Worm (Caenorhabditis elegans) whole organism, early embryonic: ENCODE results near the gene sam-10.
"Not testable (repeated sequence)": the region's sequence is repeated elsewhere in the genome, so short reads cannot be mapped to it uniquely, and the experiment has no call there.

Source experiments
- B0310.2 ChIP-seq: sonication (generic microtip); optimal IDR thresholded peaks from 2 replicates; lab custom pipeline; 2016; ENCODE audit warnings: mild to moderate bottlenecking, missing genetic modification characterization, missing compliant biosample characterization
- F13C5.2 ChIP-seq: sonication (generic microtip); optimal IDR thresholded peaks from 2 replicates; lab custom pipeline; 2017; ENCODE audit warnings: mild to moderate bottlenecking, missing genetic modification characterization, inconsistent platforms, missing compliant biosample characterization
- aly-1 ChIP-seq: sonication (generic microtip); optimal IDR thresholded peaks from 2 replicates; lab custom pipeline; 2016; ENCODE audit warnings: missing genetic modification characterization, missing compliant biosample characterization
- ama-1 ChIP-seq: fragments of 150-350 bp; optimal IDR thresholded peaks from 2 replicates; lab custom pipeline; 2014
- ceh-13 ChIP-seq: fragments of 200-800 bp; sonication (Bioruptor generic); optimal IDR thresholded peaks from 2 replicates; lab custom pipeline; 2018; ENCODE audit warnings: mild to moderate bottlenecking, missing genetic modification characterization, missing compliant biosample characterization
- ceh-36 ChIP-seq: sonication (generic microtip); optimal IDR thresholded peaks from 2 replicates; lab custom pipeline; 2016; ENCODE audit warnings: missing genetic modification characterization, inconsistent platforms, missing compliant biosample characterization
- ets-7 ChIP-seq: sonication (generic microtip); optimal IDR thresholded peaks from 2 replicates; lab custom pipeline; 2016; ENCODE audit warnings: missing genotype, missing genetic modification characterization, missing compliant biosample characterization
- flt-1 ChIP-seq: fragments of 200-800 bp; sonication (Bioruptor generic); IDR thresholded peaks from 2 replicates; pipeline ENCODE4 v1.3.6; 2022; ENCODE audit warnings: missing genetic modification characterization, missing compliant biosample characterization
- hmbx-1 ChIP-seq: sonication (generic microtip); optimal IDR thresholded peaks from 2 replicates; lab custom pipeline; 2016; ENCODE audit warnings: mild to moderate bottlenecking, missing genetic modification characterization, missing compliant biosample characterization
- hmg-4 ChIP-seq: fragments of 200-800 bp; sonication (Bioruptor generic); optimal IDR thresholded peaks from 2 replicates; lab custom pipeline; 2018; ENCODE audit warnings: mild to moderate bottlenecking, missing genetic modification characterization, missing compliant biosample characterization
- hnd-1 ChIP-seq: sonication (generic microtip); optimal IDR thresholded peaks from 2 replicates; lab custom pipeline; 2016; ENCODE audit warnings: missing genetic modification characterization, missing compliant biosample characterization
- pes-1 ChIP-seq: fragments of 200-800 bp; sonication (Bioruptor generic); IDR thresholded peaks from 2 replicates; pipeline ENCODE4 v1.3.6; 2022; ENCODE audit warnings: missing genetic modification reagents, missing genetic modification characterization, missing compliant biosample characterization
- scrt-1 ChIP-seq: fragments of 200-800 bp; sonication (Bioruptor generic); IDR thresholded peaks from 2 replicates; pipeline ENCODE4 v1.3.6; 2022; ENCODE audit warnings: missing genetic modification characterization, missing compliant biosample characterization
- sea-1 ChIP-seq: fragments of 200-800 bp; sonication (Bioruptor generic); conservative IDR thresholded peaks from 2 replicates; pipeline ENCODE4 v1.3.6; 2022; ENCODE audit warnings: missing genetic modification characterization, missing compliant biosample characterization
- tbx-11 ChIP-seq: fragments of 200-800 bp; sonication (Bioruptor generic); IDR thresholded peaks from 2 replicates; pipeline ENCODE4 v1.3.6; 2022; ENCODE audit warnings: missing genetic modification characterization, missing compliant biosample characterization
- tbx-37 ChIP-seq: fragments of 200-800 bp; sonication (Bioruptor generic); conservative IDR thresholded peaks from 2 replicates; pipeline ENCODE4 v1.3.6; 2022; ENCODE audit warnings: missing genetic modification reagents, missing genetic modification characterization, missing compliant biosample characterization
- tra-4 ChIP-seq: sonication (generic microtip); optimal IDR thresholded peaks from 2 replicates; lab custom pipeline; 2017; ENCODE audit warnings: missing genetic modification characterization, missing compliant biosample characterization

sam-10 gene

DNA sequence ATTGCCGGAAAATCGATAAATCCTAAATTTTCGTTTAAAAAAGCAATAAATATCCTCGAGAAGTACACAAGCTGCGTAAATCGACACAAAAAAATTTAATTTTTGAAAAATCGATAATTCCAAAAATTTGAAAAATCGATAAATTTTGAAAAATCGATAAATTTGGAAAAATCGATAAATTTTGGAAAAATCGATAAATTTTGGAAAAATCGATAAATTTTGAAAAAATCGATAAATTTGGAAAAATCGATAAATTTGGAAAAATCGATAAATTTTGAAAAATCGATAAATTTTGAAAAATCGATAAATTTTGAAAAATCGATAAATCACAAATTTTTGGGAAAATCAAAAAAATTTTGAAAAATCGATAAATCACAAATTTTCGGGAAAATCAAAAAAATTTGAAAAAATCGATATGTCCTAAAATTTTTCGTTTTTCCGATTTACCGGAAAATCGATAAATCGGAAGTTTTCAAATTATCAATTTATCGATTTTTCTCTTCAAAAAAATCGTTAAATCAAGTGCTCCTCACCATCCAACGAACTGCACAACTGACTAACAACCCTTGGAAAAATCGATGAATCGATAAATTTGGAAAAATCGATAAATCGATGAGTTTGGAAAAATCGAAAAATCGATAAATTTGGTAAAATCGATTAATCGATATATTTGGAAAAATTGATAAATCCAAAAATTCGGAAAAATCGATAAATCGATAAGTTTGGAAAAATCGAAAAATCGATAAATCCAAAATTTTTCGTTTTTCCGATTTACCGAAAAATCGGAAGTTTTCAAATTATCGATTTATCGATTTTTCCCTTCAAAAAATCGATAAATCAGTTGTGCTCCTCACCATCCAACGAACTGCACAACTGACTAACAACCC, 14.4 kb downstream of the sam-10 start:
- TF ChIP-seq flt-1, result no peak

- no peak for TF ChIP-seq ama-1 (lab: Kevin White, UChicago)
- no peak for TF ChIP-seq tbx-11 (GFP tag; lab: Robert Waterston, UW)
- no peak for TF ChIP-seq hmg-4
- TF ChIP-seq hnd-1 (tag; lab: Kevin White, UChicago), result no peak
- no peak for TF ChIP-seq aly-1
- no peak for TF ChIP-seq hmbx-1 (tag; lab: Kevin White, UChicago)
- TF ChIP-seq sea-1, result no peak
- no peak for TF ChIP-seq pes-1
- no peak for TF ChIP-seq scrt-1
- no peak for TF ChIP-seq F13C5.2 (tag; lab: Kevin White, UChicago)
- TF ChIP-seq ets-7 (tag; lab: Kevin White, UChicago), result no peak
- TF ChIP-seq B0310.2 (tag; lab: Kevin White, UChicago), result no peak
- TF ChIP-seq ceh-36 (tag; lab: Kevin White, UChicago), result no peak
- TF ChIP-seq flt-1, result no peak
- TF ChIP-seq tbx-37, result no peak
- no peak for TF ChIP-seq tra-4
- TF ChIP-seq ceh-13 (GFP tag; lab: Kevin White, UChicago), result no peak
These were observed 20.1 kb downstream of the sam-10 start for ce11 chrII:13310230-13310629.

DNA sequence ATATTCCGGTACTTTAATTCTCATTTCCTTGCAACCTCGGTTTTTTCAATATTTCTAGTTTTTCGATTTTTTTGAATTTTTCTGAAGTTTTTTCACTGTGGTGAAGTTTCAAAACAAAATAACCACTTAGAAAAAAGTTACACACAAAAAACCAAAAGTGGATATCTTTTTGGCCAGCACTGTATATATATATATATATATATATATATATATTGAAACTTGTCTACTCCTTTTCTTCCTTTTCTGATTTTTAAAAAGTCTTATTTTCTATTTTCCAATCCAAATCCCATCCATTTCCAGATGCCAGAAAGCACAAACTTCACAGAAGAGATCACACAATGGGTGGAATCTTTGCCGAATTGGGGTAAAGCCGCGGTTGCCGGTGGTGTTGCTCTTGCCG, 21.3 kb downstream of the sam-10 start, which contains the start of gene faxc-2:
faxc-2 (plus strand) TSS at position 301 of the 400 bp plus-strand sequence.
- TF ChIP-seq hnd-1 (tag; lab: Kevin White, UChicago); flt-1; hmbx-1 (tag; lab: Kevin White, UChicago): not testable (repeated sequence)

- TF ChIP-seq hmbx-1 (tag; lab: Kevin White, UChicago) (no peak), flt-1 (no peak)
These were observed 25.9 kb downstream of the sam-10 start for ce11 chrII:13304339-13304938.

- no peak for TF ChIP-seq B0310.2 (tag; lab: Kevin White, UChicago)
- TF ChIP-seq ceh-36 (tag; lab: Kevin White, UChicago), result no peak
- TF ChIP-seq aly-1, result no peak
- no peak for TF ChIP-seq ama-1 (lab: Kevin White, UChicago)
- TF ChIP-seq scrt-1, result no peak
- TF ChIP-seq hnd-1 (tag; lab: Kevin White, UChicago), result no peak
- no peak for TF ChIP-seq ceh-13 (GFP tag; lab: Kevin White, UChicago)
- no peak for TF ChIP-seq tbx-11 (GFP tag; lab: Robert Waterston, UW)
- no peak for TF ChIP-seq hmbx-1 (tag; lab: Kevin White, UChicago)
- no peak for TF ChIP-seq ets-7 (tag; lab: Kevin White, UChicago)
- TF ChIP-seq pes-1, result no peak
- TF ChIP-seq sea-1, result no peak
- no peak for TF ChIP-seq F13C5.2 (tag; lab: Kevin White, UChicago)
- TF ChIP-seq tbx-37, result no peak
- no peak for TF ChIP-seq tra-4
- TF ChIP-seq flt-1, result no peak
- TF ChIP-seq hmg-4, result no peak
These were observed 29.7 kb downstream of the sam-10 start for ce11 chrII:13300590-13300989.

DNA sequence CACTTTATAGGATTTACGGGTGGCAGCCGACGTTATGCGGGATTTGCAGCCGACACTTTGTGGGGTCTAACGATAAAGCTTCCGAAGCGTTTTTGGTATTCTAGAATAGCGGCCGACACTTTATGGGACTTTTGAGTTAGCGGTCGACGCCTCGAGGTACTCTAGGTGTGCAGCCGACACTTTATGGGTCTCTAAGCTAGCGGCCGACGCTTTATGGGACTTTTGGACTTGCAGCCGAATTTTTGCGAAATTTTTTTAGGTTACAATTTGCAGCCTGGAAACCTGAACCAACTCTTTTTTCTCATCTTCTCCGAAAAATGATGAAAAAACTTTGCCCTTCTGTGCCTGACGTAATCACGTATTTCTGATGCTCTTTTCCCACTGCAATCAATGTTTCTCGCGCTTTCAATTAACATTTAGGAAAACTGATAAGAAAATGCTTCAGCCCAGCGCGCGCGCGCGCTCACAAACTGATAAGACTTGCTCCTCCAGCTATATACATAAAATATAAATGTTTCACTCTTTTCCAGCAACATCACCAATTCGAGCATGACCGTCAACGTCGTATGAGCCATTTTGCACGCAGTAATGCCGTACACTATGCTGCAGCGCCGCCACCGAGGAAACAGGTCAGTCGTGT, 31.0 kb downstream of the sam-10 start:
- no peak for TF ChIP-seq tbx-37

ce11 chrII:13298534-13298933, 31.8 kb downstream of the sam-10 start:
- no peak for TF ChIP-seq scrt-1
- no peak for TF ChIP-seq F13C5.2 (tag; lab: Kevin White, UChicago)
- TF ChIP-seq B0310.2 (tag; lab: Kevin White, UChicago), result no peak
- no peak for TF ChIP-seq ceh-36 (tag; lab: Kevin White, UChicago)
- no peak for TF ChIP-seq tbx-11 (GFP tag; lab: Robert Waterston, UW)
- TF ChIP-seq ama-1 (lab: Kevin White, UChicago), result no peak
- no peak for TF ChIP-seq pes-1
- no peak for TF ChIP-seq sea-1
- TF ChIP-seq hnd-1 (tag; lab: Kevin White, UChicago), result no peak
- no peak for TF ChIP-seq hmg-4
- TF ChIP-seq hmbx-1 (tag; lab: Kevin White, UChicago), result no peak
- TF ChIP-seq ets-7 (tag; lab: Kevin White, UChicago), result no peak
- no peak for TF ChIP-seq tra-4
- TF ChIP-seq tbx-37, result no peak
- TF ChIP-seq ceh-13 (GFP tag; lab: Kevin White, UChicago), result no peak

DNA sequence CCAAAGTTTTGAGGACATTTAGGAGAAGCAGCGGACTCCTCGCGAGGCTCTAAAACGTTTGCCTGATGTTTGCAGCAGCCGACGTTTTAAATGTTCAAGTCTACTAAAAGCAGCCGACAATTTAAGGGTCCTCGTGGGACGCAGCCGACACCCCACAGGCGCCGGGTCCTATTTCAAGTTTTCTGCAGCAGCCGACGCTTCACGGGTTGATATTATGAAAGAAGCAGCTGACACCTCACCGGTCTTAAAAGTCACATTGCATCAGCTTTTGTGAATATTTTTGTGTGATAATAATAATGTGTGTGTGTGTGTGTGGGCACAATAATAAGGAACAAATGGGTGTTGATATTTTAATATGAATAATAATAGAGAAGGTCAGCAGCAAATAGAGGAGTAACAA, 32.4 kb downstream of the sam-10 start:
- TF ChIP-seq aly-1, result no peak
- no peak for TF ChIP-seq ceh-13 (GFP tag; lab: Kevin White, UChicago)
- TF ChIP-seq tbx-37, result no peak
- TF ChIP-seq hnd-1 (tag; lab: Kevin White, UChicago), result no peak
- TF ChIP-seq scrt-1, result no peak
- no peak for TF ChIP-seq hmbx-1 (tag; lab: Kevin White, UChicago)
- TF ChIP-seq B0310.2 (tag; lab: Kevin White, UChicago), result no peak
- no peak for TF ChIP-seq hmg-4
- TF ChIP-seq ama-1 (lab: Kevin White, UChicago), result no peak
- no peak for TF ChIP-seq pes-1
- TF ChIP-seq tra-4, result no peak
- TF ChIP-seq ceh-36 (tag; lab: Kevin White, UChicago), result no peak
- no peak for TF ChIP-seq ets-7 (tag; lab: Kevin White, UChicago)
- no peak for TF ChIP-seq flt-1
- no peak for TF ChIP-seq F13C5.2 (tag; lab: Kevin White, UChicago)
- no peak for TF ChIP-seq sea-1
- no peak for TF ChIP-seq tbx-11 (GFP tag; lab: Robert Waterston, UW)
